Worm (Caenorhabditis elegans) whole organism, L1 larva: ENCODE data around the gene clc-11.

Source experiments
- C34B4.2 ChIP-seq: sonication (generic microtip); optimal IDR thresholded peaks from 2 replicates; lab custom pipeline; 2017; ENCODE audit warnings: mild to moderate bottlenecking, missing genetic modification characterization, missing compliant biosample characterization
- ceh-88 ChIP-seq: fragments of 200-800 bp; sonication (Bioruptor generic); IDR thresholded peaks from 2 replicates; pipeline ENCODE4 v1.3.6; 2022; ENCODE audit warnings: missing genetic modification characterization, missing compliant biosample characterization
- dpl-1 ChIP-seq, 3 experiments: fragments of 150-350 bp in 2 of 3; sonication (generic microtip) in 1 of 3; optimal IDR thresholded peaks; 2 replicates each; lab custom pipeline; 2014 to 2017; ENCODE audit warnings: missing biosample characterization in 3 of 3, missing genetic modification characterization in 3 of 3, missing genetic modification reagents in 3 of 3
- lin-39 ChIP-seq: fragments of 150-350 bp; optimal IDR thresholded peaks from 2 replicates; lab custom pipeline; 2014; ENCODE audit warnings: missing biosample characterization, missing genetic modification reagents, missing genetic modification characterization
- mdl-1 ChIP-seq, 2 experiments: fragments of 150-350 bp; optimal IDR thresholded peaks; 2 replicates each; lab custom pipeline; 2014 to 2017; ENCODE audit warnings: missing biosample characterization in 2 of 2, missing genetic modification characterization in 2 of 2, inconsistent platforms in 1 of 2

DNA sequence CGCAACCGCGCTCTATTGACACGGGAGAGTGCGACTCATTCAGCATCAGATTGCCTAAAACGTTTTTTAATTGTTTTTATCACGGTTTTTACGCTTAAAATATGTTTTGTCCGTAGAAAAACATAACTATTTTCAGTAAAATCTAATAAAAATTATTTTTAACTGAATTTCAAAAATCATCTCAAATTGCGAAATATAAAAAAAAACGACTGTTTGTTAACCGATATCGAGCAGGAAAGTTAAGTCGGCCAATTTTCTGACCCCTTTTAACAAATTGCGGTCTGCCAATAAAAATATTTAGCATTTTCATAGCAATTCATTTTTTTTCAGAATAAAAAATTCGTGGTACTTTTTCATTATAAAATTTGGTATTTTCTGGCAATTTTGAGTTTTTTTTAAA, 18.9 kb downstream of the clc-11 start:
- TF ChIP-seq lin-39 (tag; lab: Kevin White, UChicago) (no peak), mdl-1 (tag; optimal IDR thresholded peaks at IDR 0.05; lab: Kevin White, UChicago) (no peak), dpl-1 (GFP tag; optimal IDR thresholded peaks at IDR 0.05; lab: Kevin White, UChicago) (no peak), C34B4.2 (tag; lab: Kevin White, UChicago) (no peak), ceh-88 (GFP tag; lab: Robert Waterston, UW) (no peak)
